Worm (Caenorhabditis elegans): ENCODE data around the gene snx-13.
"Not testable (repeated sequence)": the region's sequence is repeated elsewhere in the genome, so short reads cannot be mapped to it uniquely, and the experiment has no call there.

DNA sequence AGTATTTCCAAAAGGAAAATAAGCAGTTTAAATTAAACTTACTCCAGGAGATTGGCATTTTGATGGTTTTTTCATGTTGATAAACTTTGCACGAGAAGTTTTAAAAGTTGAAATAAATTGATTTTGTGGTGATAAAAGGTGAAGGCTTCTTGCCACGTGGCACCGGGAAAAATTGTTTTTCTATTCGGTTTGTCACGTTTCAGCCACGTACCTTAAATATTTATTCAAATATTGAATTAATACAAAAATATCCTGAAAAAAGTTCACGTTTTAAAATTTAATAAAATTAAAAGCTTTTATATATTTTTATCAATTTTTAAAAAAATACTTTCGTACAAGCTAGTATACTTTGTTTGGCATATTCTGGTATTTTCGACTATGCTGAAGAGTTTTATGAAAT, 16.4 kb downstream of the snx-13 start, which contains the start of gene Y116A8C.24:
- not testable (repeated sequence) for TF ChIP-seq ama-1 (optimal IDR thresholded peaks at IDR 0.05); scrt-1 (GFP tag; IDR thresholded peaks at IDR 0.05)
